Fruit fly (Drosophila melanogaster) whole organism, embryonic: ENCODE results near the gene CG14915.
A peak's percentile ranks its signal among the peaks of the same experiment; 100 is the strongest.

Source experiments
- B-H1 ChIP-seq: fragments of 200-800 bp; sonication (Bioruptor generic); IDR thresholded peaks from 3 replicates; pipeline ENCODE4 v1.3.6; 2022; ENCODE audit warnings: missing biosample characterization, missing genetic modification characterization
- CG10321 ChIP-seq: fragments of 200-800 bp; sonication (Bioruptor generic); IDR thresholded peaks from 2 replicates; pipeline ENCODE4 v1.3.6; 2022; ENCODE audit warnings: missing biosample characterization, missing genetic modification characterization
- CG10979 ChIP-seq: fragments of 200-800 bp; sonication (Bioruptor generic); optimal IDR thresholded peaks from 2 replicates; lab custom pipeline; 2018; ENCODE audit warnings: missing biosample characterization, mild to moderate bottlenecking, missing genetic modification characterization, moderate library complexity
- CG12744 ChIP-seq: fragments of 200-800 bp; sonication (Bioruptor generic); optimal IDR thresholded peaks from 2 replicates; lab custom pipeline; 2016; ENCODE audit warnings: missing biosample characterization, missing genetic modification characterization
- CG13123 ChIP-seq: fragments of 200-800 bp; sonication (Bioruptor generic); optimal IDR thresholded peaks from 2 replicates; lab custom pipeline; 2016; ENCODE audit warnings: missing biosample characterization, missing genetic modification characterization
- CG13424 ChIP-seq: fragments of 200-800 bp; sonication (Bioruptor generic); optimal IDR thresholded peaks from 2 replicates; lab custom pipeline; 2019; ENCODE audit warnings: missing biosample characterization, mild to moderate bottlenecking, missing genetic modification characterization, moderate library complexity
- CG13775 ChIP-seq: fragments of 200-800 bp; sonication (Bioruptor generic); optimal IDR thresholded peaks from 3 replicates; lab custom pipeline; 2017; ENCODE audit warnings: missing biosample characterization, mild to moderate bottlenecking, missing genetic modification characterization
- CG14050 ChIP-seq: fragments of 200-800 bp; sonication (Bioruptor generic); IDR thresholded peaks from 3 replicates; pipeline ENCODE4 v1.3.6; 2022; ENCODE audit warnings: missing biosample characterization, missing genetic modification characterization
- CG14860 ChIP-seq: fragments of 200-800 bp; sonication (Bioruptor generic); IDR thresholded peaks from 3 replicates; pipeline ENCODE4 v1.3.6; 2022; ENCODE audit warnings: missing biosample characterization, missing genetic modification characterization; ENCODE audit not compliant: partially characterized antibody
- CG17385 ChIP-seq: fragments of 200-800 bp; sonication (Bioruptor generic); optimal IDR thresholded peaks from 3 replicates; lab custom pipeline; 2018; ENCODE audit warnings: missing biosample characterization, mild to moderate bottlenecking, missing genetic modification characterization
- CG17612 ChIP-seq: fragments of 200-800 bp; sonication (Bioruptor generic); IDR thresholded peaks from 2 replicates; pipeline ENCODE4 v1.3.6; 2022; ENCODE audit warnings: missing biosample characterization, missing genetic modification characterization
- CG18599 ChIP-seq: fragments of 200-800 bp; sonication (Bioruptor generic); optimal IDR thresholded peaks from 3 replicates; lab custom pipeline; 2017; ENCODE audit warnings: missing biosample characterization, missing genetic modification characterization, mild to moderate bottlenecking, moderate library complexity, missing genetic modification reagents
- CG2202 ChIP-seq: fragments of 200-800 bp; sonication (Bioruptor generic); optimal IDR thresholded peaks from 2 replicates; lab custom pipeline; 2018; ENCODE audit warnings: missing biosample characterization, mild to moderate bottlenecking, missing genetic modification characterization
- CG2712 ChIP-seq: fragments of 200-800 bp; optimal IDR thresholded peaks from 3 replicates; lab custom pipeline; 2019; ENCODE audit warnings: missing biosample characterization, mild to moderate bottlenecking, missing genetic modification characterization, moderate library complexity
- CG3065 ChIP-seq: fragments of 200-800 bp; sonication (Bioruptor generic); optimal IDR thresholded peaks from 2 replicates; lab custom pipeline; 2016; ENCODE audit warnings: missing biosample characterization, missing genetic modification characterization
- CG31365 ChIP-seq: fragments of 200-800 bp; sonication (Bioruptor generic); optimal IDR thresholded peaks from 2 replicates; lab custom pipeline; 2018; ENCODE audit warnings: missing biosample characterization, mild to moderate bottlenecking, missing genetic modification characterization
- CG32767 ChIP-seq: fragments of 200-800 bp; sonication (Bioruptor generic); IDR thresholded peaks from 2 replicates; pipeline ENCODE4 v1.3.6; 2022; ENCODE audit warnings: missing biosample characterization, missing genetic modification characterization
- CG3847 ChIP-seq: fragments of 200-800 bp; sonication (Bioruptor generic); IDR thresholded peaks from 2 replicates; pipeline ENCODE4 v1.3.6; 2022; ENCODE audit warnings: missing biosample characterization, missing genetic modification characterization
- CG4360 ChIP-seq: fragments of 200-800 bp; sonication (Bioruptor generic); IDR thresholded peaks from 2 replicates; pipeline ENCODE4 v1.3.6; 2022; ENCODE audit warnings: missing biosample characterization, missing genetic modification characterization
- CG6765 ChIP-seq: fragments of 200-800 bp; sonication (Bioruptor generic); optimal IDR thresholded peaks from 3 replicates; lab custom pipeline; 2017; ENCODE audit warnings: missing biosample characterization, mild to moderate bottlenecking, missing genetic modification characterization
- CG7271 ChIP-seq: fragments of 200-800 bp; sonication (Bioruptor generic); optimal IDR thresholded peaks from 2 replicates; lab custom pipeline; 2018; ENCODE audit warnings: missing biosample characterization, mild to moderate bottlenecking, missing genetic modification characterization, moderate library complexity
- CG7357 ChIP-seq: fragments of 200-800 bp; sonication (Bioruptor generic); IDR thresholded peaks from 3 replicates; pipeline ENCODE4 v1.3.6; 2022; ENCODE audit warnings: missing biosample characterization, missing genetic modification characterization
- CG7556 ChIP-seq: fragments of 200-800 bp; sonication (Bioruptor generic); optimal IDR thresholded peaks from 2 replicates; lab custom pipeline; 2017; ENCODE audit warnings: missing biosample characterization, mild to moderate bottlenecking, missing genetic modification characterization
- CG7786 ChIP-seq: fragments of 200-800 bp; sonication (Bioruptor generic); optimal IDR thresholded peaks from 2 replicates; lab custom pipeline; 2016; ENCODE audit warnings: missing biosample characterization, missing genetic modification characterization
- CG9797 ChIP-seq: fragments of 200-800 bp; sonication (Bioruptor generic); optimal IDR thresholded peaks from 3 replicates; lab custom pipeline; 2018; ENCODE audit warnings: missing biosample characterization, mild to moderate bottlenecking, missing genetic modification characterization
- CG9876 ChIP-seq: fragments of 200-800 bp; sonication (Bioruptor generic); optimal IDR thresholded peaks from 2 replicates; lab custom pipeline; 2016; ENCODE audit warnings: missing biosample characterization, missing genetic modification characterization
- Eip74EF ChIP-seq, 2 experiments: fragments of 200-800 bp in 1 of 2; fragments of >200 bp in 1 of 2; sonication (Bioruptor generic) in 1 of 2; optimal IDR thresholded peaks; 2 replicates each; lab custom pipeline; 2017 to 2019; ENCODE audit warnings: missing biosample characterization in 2 of 2, missing genetic modification characterization in 2 of 2, mild to moderate bottlenecking in 1 of 2, moderate library complexity in 1 of 2
- HHEX ChIP-seq: fragments of 200-800 bp; sonication (Bioruptor generic); optimal IDR thresholded peaks from 3 replicates; lab custom pipeline; 2017; ENCODE audit warnings: missing biosample characterization, mild to moderate bottlenecking, missing genetic modification characterization, missing genetic modification reagents
- HmgZ ChIP-seq: fragments of 200-800 bp; sonication (Bioruptor generic); optimal IDR thresholded peaks from 2 replicates; lab custom pipeline; 2018; ENCODE audit warnings: missing biosample characterization, mild to moderate bottlenecking, missing genetic modification characterization
- Hmr ChIP-seq: fragments of 200-800 bp; sonication (Bioruptor generic); optimal IDR thresholded peaks from 3 replicates; lab custom pipeline; 2017; ENCODE audit warnings: mild to moderate bottlenecking, missing biosample characterization, missing genetic modification reagents, missing genetic modification characterization
- Hmx ChIP-seq: fragments of 200-800 bp; sonication (Bioruptor generic); optimal IDR thresholded peaks from 2 replicates; lab custom pipeline; 2016; ENCODE audit warnings: missing biosample characterization, missing genetic modification characterization
- Hr3 ChIP-seq: fragments of 200-800 bp; sonication (Bioruptor generic); optimal IDR thresholded peaks from 3 replicates; lab custom pipeline; 2016; ENCODE audit warnings: missing biosample characterization, missing genetic modification characterization
- Lpt ChIP-seq: fragments of >200 bp; optimal IDR thresholded peaks from 2 replicates; lab custom pipeline; 2018; ENCODE audit warnings: missing biosample characterization, missing genetic modification characterization
- NFAT ChIP-seq: fragments of 200-800 bp; sonication (Bioruptor generic); IDR thresholded peaks from 2 replicates; pipeline ENCODE4 v1.3.6; 2022; ENCODE audit warnings: missing biosample characterization, missing genetic modification characterization
- Nf-YC ChIP-seq: fragments of 200-800 bp; optimal IDR thresholded peaks from 3 replicates; lab custom pipeline; 2019; ENCODE audit warnings: missing biosample characterization, mild to moderate bottlenecking, missing genetic modification characterization, moderate library complexity
- caup ChIP-seq: fragments of 200-800 bp; sonication (Bioruptor generic); optimal IDR thresholded peaks from 3 replicates; lab custom pipeline; 2017; ENCODE audit warnings: missing biosample characterization, mild to moderate bottlenecking, missing genetic modification characterization, moderate library complexity; ENCODE audit not compliant: severe bottlenecking
- dmrt99B ChIP-seq: fragments of 200-800 bp; sonication (Bioruptor generic); optimal IDR thresholded peaks from 2 replicates; lab custom pipeline; 2018; ENCODE audit warnings: missing biosample characterization, mild to moderate bottlenecking, missing genetic modification characterization, moderate library complexity
- dpn ChIP-seq, 2 experiments: fragments of 200-800 bp; sonication (Bioruptor generic); optimal IDR thresholded peaks; 3 replicates each; lab custom pipeline; 2016; ENCODE audit warnings: missing biosample characterization in 2 of 2, missing genetic modification characterization in 2 of 2
- gcm ChIP-seq: fragments of 200-800 bp; sonication (Bioruptor generic); optimal IDR thresholded peaks from 2 replicates; lab custom pipeline; 2019; ENCODE audit warnings: missing biosample characterization, mild to moderate bottlenecking, missing genetic modification characterization, moderate library complexity
- gfzf ChIP-seq: fragments of 200-800 bp; sonication (Bioruptor generic); optimal IDR thresholded peaks from 2 replicates; lab custom pipeline; 2016; ENCODE audit warnings: missing biosample characterization, mild to moderate bottlenecking, missing genetic modification characterization, moderate library complexity
- grau ChIP-seq: fragments of 200-800 bp; optimal IDR thresholded peaks from 3 replicates; lab custom pipeline; 2019; ENCODE audit warnings: missing biosample characterization, mild to moderate bottlenecking, missing genetic modification characterization, moderate library complexity
- hb ChIP-seq: fragments of 200-800 bp; sonication (Bioruptor generic); IDR thresholded peaks from 3 replicates; pipeline ENCODE4 v1.3.6; 2022; ENCODE audit warnings: missing biosample characterization, missing genetic modification characterization; ENCODE audit not compliant: partially characterized antibody
- hkb ChIP-seq, 2 experiments: fragments of 200-800 bp in 1 of 2; fragments of >200 bp in 1 of 2; sonication (Bioruptor generic) in 1 of 2; IDR thresholded peaks in 1 of 2; optimal IDR thresholded peaks in 1 of 2; 2 replicates each; pipeline versions ENCODE4 v1.3.6 to Lab custom; 2017 to 2022; ENCODE audit warnings: missing biosample characterization in 1 of 2, missing genetic modification characterization in 1 of 2
- jing ChIP-seq: fragments of 200-800 bp; sonication (Bioruptor generic); optimal IDR thresholded peaks from 2 replicates; lab custom pipeline; 2018; ENCODE audit warnings: missing biosample characterization, mild to moderate bottlenecking, missing genetic modification characterization
- lmd ChIP-seq: fragments of 200-800 bp; sonication (Bioruptor generic); IDR thresholded peaks from 2 replicates; pipeline ENCODE4 v1.3.6; 2022; ENCODE audit warnings: missing biosample characterization, missing genetic modification characterization
- mirr ChIP-seq: fragments of 200-800 bp; sonication (Bioruptor generic); optimal IDR thresholded peaks from 3 replicates; lab custom pipeline; 2018; ENCODE audit warnings: missing biosample characterization, mild to moderate bottlenecking, missing genetic modification characterization
- nau ChIP-seq: fragments of 200-800 bp; sonication (Bioruptor generic); optimal IDR thresholded peaks from 3 replicates; lab custom pipeline; 2017; ENCODE audit warnings: missing biosample characterization, mild to moderate bottlenecking, missing genetic modification characterization, missing genetic modification reagents
- sens-2 ChIP-seq: fragments of 200-800 bp; sonication (Bioruptor generic); IDR thresholded peaks from 2 replicates; pipeline ENCODE4 v1.3.6; 2022; ENCODE audit warnings: missing biosample characterization, missing genetic modification characterization
- sima ChIP-seq: fragments of 200-800 bp; sonication (Bioruptor generic); optimal IDR thresholded peaks from 2 replicates; lab custom pipeline; 2016; ENCODE audit warnings: missing biosample characterization, missing genetic modification characterization

The CG14915 gene

DNA sequence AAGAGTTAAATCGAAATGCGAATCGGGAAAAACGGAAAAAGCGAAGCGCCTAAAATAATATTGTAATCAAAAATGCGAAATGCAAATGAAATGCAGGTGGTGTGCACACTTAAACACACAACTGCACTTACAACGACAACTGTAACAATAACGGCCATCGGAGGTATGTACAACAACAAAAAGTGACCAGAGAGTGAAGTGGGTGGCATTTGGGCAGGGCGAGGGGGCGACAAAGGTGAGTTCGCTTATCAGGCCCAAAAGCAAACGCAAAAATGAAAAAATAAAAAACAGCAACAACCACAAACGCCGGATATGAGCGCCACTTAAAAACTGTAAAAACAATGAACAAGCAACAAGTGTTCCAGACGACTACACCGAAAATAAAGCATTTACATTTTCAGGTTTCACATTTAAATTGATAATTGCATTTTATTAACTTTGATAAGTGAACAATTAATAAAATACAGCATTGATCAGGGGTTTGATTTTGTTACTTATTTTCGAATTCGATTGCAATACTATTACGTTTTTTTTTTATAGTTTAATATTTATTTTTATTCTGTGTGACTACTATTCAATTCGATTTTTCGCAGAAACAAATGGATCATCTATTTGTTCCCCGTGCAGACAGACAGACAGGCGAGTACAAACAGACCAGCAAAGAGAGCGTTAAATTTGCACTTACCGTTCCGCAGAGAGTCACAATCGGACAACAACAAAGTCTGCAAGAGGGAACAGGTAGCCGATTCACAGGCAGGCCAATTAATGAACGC, 5.5 kb upstream of the CG14915 start (continued):
- TF ChIP-seq nau (GFP tag; lab: Kevin White, UChicago) (no peak), CG13775 (peak; percentile 41), grau (tag; lab: Kevin White, UChicago) (peak; percentile 56), HHEX (GFP tag; lab: Kevin White, UChicago) (peak; percentile 54), dmrt99B (tag; lab: Kevin White, UChicago) (no peak), CG14860 (no peak), CG12744 (GFP tag; lab: Kevin White, UChicago) (no peak), CG14050 (GFP tag; lab: Robert Waterston, UW) (no peak), CG31365 (no peak), sima (GFP tag; lab: Kevin White, UChicago) (no peak), Hr3 (GFP tag; lab: Kevin White, UChicago) (no peak), gcm (GFP tag; lab: Kevin White, UChicago) (no peak), CG3065 (GFP tag; lab: Kevin White, UChicago) (no peak), jing (GFP tag; lab: Kevin White, UChicago) (no peak), HmgZ (tag; lab: Kevin White, UChicago) (no peak), dpn (GFP tag; optimal IDR thresholded peaks at IDR 0.05; lab: Kevin White, UChicago) (no peak), B-H1 (GFP tag; lab: Robert Waterston, UW) (no peak), sens-2 (GFP tag; lab: Robert Waterston, UW) (no peak), CG7271 (tag; lab: Kevin White, UChicago) (no peak), hkb (optimal IDR thresholded peaks at IDR 0.05; lab: Kevin White, UChicago) (no peak), hkb (GFP tag; IDR thresholded peaks at IDR 0.05; lab: Robert Waterston, UW) (no peak), CG9876 (GFP tag; lab: Kevin White, UChicago) (no peak), CG17612 (GFP tag; lab: Robert Waterston, UW) (no peak), CG32767 (GFP tag; lab: Robert Waterston, UW) (no peak; the same call in 1 of the 2 replicates), hb (no peak), CG2202 (tag; lab: Kevin White, UChicago) (no peak), CG3847 (GFP tag; lab: Robert Waterston, UW) (peak; percentile 42), CG7556 (GFP tag; lab: Kevin White, UChicago) (peak; percentile 5), lmd (GFP tag; lab: Robert Waterston, UW) (peak; percentile 59; the same call in 1 of the 2 replicates), Hmr (peak; percentile 73), Hmx (GFP tag; lab: Kevin White, UChicago) (no peak), CG10979 (no peak), mirr (GFP tag; lab: Kevin White, UChicago) (no peak), CG13424 (peak; percentile 5), CG13123 (GFP tag; lab: Kevin White, UChicago) (no peak), NFAT (GFP tag; lab: Robert Waterston, UW) (no peak), CG7786 (GFP tag; lab: Kevin White, UChicago) (no peak), CG4360 (GFP tag; lab: Robert Waterston, UW) (peak; percentile 26; the same call in 1 of the 2 replicates), Eip74EF (GFP tag; optimal IDR thresholded peaks at IDR 0.05; lab: Kevin White, UChicago) (no peak), caup (peak; percentile 47), CG17385 (peak; percentile 5), Lpt (GFP tag; lab: Kevin White, UChicago) (no peak), CG7357 (GFP tag; lab: Robert Waterston, UW) (no peak), CG10321 (GFP tag; lab: Robert Waterston, UW) (no peak), CG9797 (GFP tag; lab: Kevin White, UChicago) (no peak), gfzf (GFP tag; lab: Kevin White, UChicago) (no peak), CG2712 (tag; lab: Kevin White, UChicago) (peak; percentile 25), Nf-YC (tag; lab: Kevin White, UChicago) (no peak), CG18599 (peak; percentile 71), CG6765 (no peak)
